Fruit fly (Drosophila melanogaster): ENCODE data around the gene CG7194.

CG7194 gene

dm6 chr3L:8338921-8339320 is 35.1 kb upstream of the CG7194 start, which contains the start of gene Pex2:
TSS of gene Pex2 (plus strand) at chr3L:8339051.
- TF ChIP-seq tj (GFP tag; optimal IDR thresholded peaks at IDR 0.05) (no peak), cnc (optimal IDR thresholded peaks at IDR 0.05) (no peak), toe (GFP tag; optimal IDR thresholded peaks at IDR 0.05) (peak; percentile 43), kay (GFP tag; ENCODE audit: borderline replicate concordance) (peak; percentile 76), ovo (GFP tag; optimal IDR thresholded peaks at IDR 0.05) (no peak), CG12768 (GFP tag; optimal IDR thresholded peaks at IDR 0.05) (peak; percentile 82), bab1 (GFP tag; optimal IDR thresholded peaks at IDR 0.05) (peak; percentile 53), cic (GFP tag; optimal IDR thresholded peaks at IDR 0.05) (peak; percentile 99), Crg-1 (GFP tag; optimal IDR thresholded peaks at IDR 0.05) (peak; percentile 34), Mnt (GFP tag; optimal IDR thresholded peaks at IDR 0.05) (peak; percentile 64), CG14711 (tag; optimal IDR thresholded peaks at IDR 0.05) (peak; percentile 31), Hr96 (GFP tag; optimal IDR thresholded peaks at IDR 0.05) (no peak), CG1620 (GFP tag; optimal IDR thresholded peaks at IDR 0.05) (peak; percentile 57), CG7101 (tag; optimal IDR thresholded peaks at IDR 0.05) (peak; percentile 48), CG5204 (GFP tag; optimal IDR thresholded peaks at IDR 0.05) (peak; percentile 3), CG7045 (GFP tag; optimal IDR thresholded peaks at IDR 0.05) (no peak), pad (GFP tag; optimal IDR thresholded peaks at IDR 0.05) (peak; percentile 15), CG33017 (tag; optimal IDR thresholded peaks at IDR 0.05) (peak; percentile 51), CG11617 (GFP tag; optimal IDR thresholded peaks at IDR 0.05) (peak; percentile 18), Clk (GFP tag; optimal IDR thresholded peaks at IDR 0.05) (no peak)

DNA sequence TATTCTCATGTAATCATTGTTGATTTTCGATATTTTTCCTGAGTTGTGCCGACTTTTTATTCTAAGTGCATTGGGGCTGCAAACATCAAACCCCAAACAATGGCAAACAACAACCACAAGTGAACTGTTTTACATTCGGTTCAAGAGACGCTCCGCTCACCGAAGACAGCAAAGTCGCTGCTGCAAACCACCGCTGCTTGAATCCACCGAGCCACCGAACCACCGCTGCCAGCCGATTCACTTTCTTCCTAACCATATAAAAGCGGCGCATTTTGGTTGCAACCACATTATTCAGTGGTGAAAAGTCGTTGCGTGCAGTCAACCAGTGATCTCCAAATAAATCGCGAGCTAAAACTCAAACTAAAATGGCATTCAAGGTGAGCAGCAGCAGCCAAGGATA is 32.5 kb upstream of the CG7194 start, which contains the start of gene Cpr66Cb:
Cpr66Cb (plus strand) TSS at position 301 of the 400 bp plus-strand sequence.
- TF ChIP-seq toe (GFP tag; optimal IDR thresholded peaks at IDR 0.05) (no peak), CG14711 (tag; optimal IDR thresholded peaks at IDR 0.05) (no peak), cic (GFP tag; optimal IDR thresholded peaks at IDR 0.05) (no peak), ovo (GFP tag; optimal IDR thresholded peaks at IDR 0.05) (no peak), Hr96 (GFP tag; optimal IDR thresholded peaks at IDR 0.05) (no peak), CG5204 (GFP tag; optimal IDR thresholded peaks at IDR 0.05) (no peak), Clk (GFP tag; optimal IDR thresholded peaks at IDR 0.05) (no peak)

dm6 chr3L:8334338-8334737 is 30.5 kb upstream of the CG7194 start:
- no peak for TF ChIP-seq kay (GFP tag; ENCODE audit: borderline replicate concordance)
- TF ChIP-seq CG14711 (tag; optimal IDR thresholded peaks at IDR 0.05), result no peak
- TF ChIP-seq CG1620 (GFP tag; optimal IDR thresholded peaks at IDR 0.05), result no peak
- TF ChIP-seq Hr96 (GFP tag; optimal IDR thresholded peaks at IDR 0.05), result no peak
- no peak for TF ChIP-seq Clk (GFP tag; optimal IDR thresholded peaks at IDR 0.05)
- TF ChIP-seq CG5204 (GFP tag; optimal IDR thresholded peaks at IDR 0.05), result no peak
- no peak for TF ChIP-seq cnc (optimal IDR thresholded peaks at IDR 0.05)
- TF ChIP-seq CG7045 (GFP tag; optimal IDR thresholded peaks at IDR 0.05), result no peak
- TF ChIP-seq Mnt (GFP tag; optimal IDR thresholded peaks at IDR 0.05), result no peak
- no peak for TF ChIP-seq CG11617 (GFP tag; optimal IDR thresholded peaks at IDR 0.05)

DNA sequence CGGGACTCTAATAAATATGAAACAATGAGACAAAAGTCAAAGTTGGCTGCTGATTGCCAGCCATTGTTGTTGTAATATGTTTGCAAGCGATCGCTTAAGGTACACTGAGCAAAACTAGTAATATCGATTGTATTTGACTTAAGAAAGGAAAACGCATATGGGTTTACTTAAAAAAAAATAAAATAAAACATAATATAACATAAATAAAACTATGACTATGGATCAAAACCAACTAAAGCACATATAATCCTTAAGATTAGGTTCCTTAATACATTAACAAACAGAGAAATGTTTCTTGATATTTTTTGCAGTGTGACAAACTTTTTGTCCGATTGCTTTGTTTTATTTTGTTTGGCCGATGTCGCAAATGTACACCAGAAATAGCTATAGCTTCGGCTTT is 29.7 kb upstream of the CG7194 start:
- no peak for TF ChIP-seq Crg-1 (GFP tag; optimal IDR thresholded peaks at IDR 0.05)
- TF ChIP-seq kay (GFP tag; ENCODE audit: borderline replicate concordance), result no peak
- TF ChIP-seq Clk (GFP tag; optimal IDR thresholded peaks at IDR 0.05), result no peak
- TF ChIP-seq CG14711 (tag; optimal IDR thresholded peaks at IDR 0.05), result no peak
- no peak for TF ChIP-seq CG7101 (tag; optimal IDR thresholded peaks at IDR 0.05)
- TF ChIP-seq tj (GFP tag; optimal IDR thresholded peaks at IDR 0.05), result no peak
- TF ChIP-seq pad (GFP tag; optimal IDR thresholded peaks at IDR 0.05), result no peak
- no peak for TF ChIP-seq Mnt (GFP tag; optimal IDR thresholded peaks at IDR 0.05)
- TF ChIP-seq toe (GFP tag; optimal IDR thresholded peaks at IDR 0.05), result no peak
- no peak for TF ChIP-seq ovo (GFP tag; optimal IDR thresholded peaks at IDR 0.05)
- no peak for TF ChIP-seq Hr96 (GFP tag; optimal IDR thresholded peaks at IDR 0.05)
- no peak for TF ChIP-seq cic (GFP tag; optimal IDR thresholded peaks at IDR 0.05)
- no peak for TF ChIP-seq cnc (optimal IDR thresholded peaks at IDR 0.05)
- TF ChIP-seq CG7045 (GFP tag; optimal IDR thresholded peaks at IDR 0.05), result no peak

dm6 chr3L:8331414-8331813 is 27.6 kb upstream of the CG7194 start:
- TF ChIP-seq ovo (GFP tag; optimal IDR thresholded peaks at IDR 0.05), result no peak
- TF ChIP-seq CG7101 (tag; optimal IDR thresholded peaks at IDR 0.05), result no peak
- TF ChIP-seq CG11617 (GFP tag; optimal IDR thresholded peaks at IDR 0.05), result no peak
- no peak for TF ChIP-seq cnc (optimal IDR thresholded peaks at IDR 0.05)
- TF ChIP-seq toe (GFP tag; optimal IDR thresholded peaks at IDR 0.05), result no peak
- no peak for TF ChIP-seq CG12768 (GFP tag; optimal IDR thresholded peaks at IDR 0.05)
- TF ChIP-seq pad (GFP tag; optimal IDR thresholded peaks at IDR 0.05), result no peak
- no peak for TF ChIP-seq tj (GFP tag; optimal IDR thresholded peaks at IDR 0.05)
- TF ChIP-seq CG33017 (tag; optimal IDR thresholded peaks at IDR 0.05), result no peak
- no peak for TF ChIP-seq CG14711 (tag; optimal IDR thresholded peaks at IDR 0.05)

DNA sequence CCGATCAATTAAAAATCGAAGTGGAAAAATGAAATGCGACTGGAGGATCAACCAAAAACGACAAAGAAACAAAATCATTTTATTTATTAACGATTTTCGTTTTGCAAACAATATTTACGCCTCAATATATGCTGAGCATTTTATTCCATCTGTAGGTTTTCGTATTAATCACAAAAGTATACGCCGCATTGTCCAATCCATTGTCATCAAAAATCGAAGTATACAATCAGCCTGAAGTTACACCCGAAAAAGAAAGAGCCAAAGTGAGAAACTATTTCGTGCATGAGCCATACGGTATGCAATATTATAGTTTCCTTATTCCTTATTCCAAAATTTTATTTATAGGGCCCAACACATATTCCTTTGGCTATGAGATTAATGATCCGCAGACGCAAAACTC is 25.1 kb upstream of the CG7194 start:
- no peak for TF ChIP-seq CG1620 (GFP tag; optimal IDR thresholded peaks at IDR 0.05)
- TF ChIP-seq CG7101 (tag; optimal IDR thresholded peaks at IDR 0.05), result no peak
- no peak for TF ChIP-seq CG12768 (GFP tag; optimal IDR thresholded peaks at IDR 0.05)
- TF ChIP-seq Mnt (GFP tag; optimal IDR thresholded peaks at IDR 0.05), result no peak
- TF ChIP-seq Hr96 (GFP tag; optimal IDR thresholded peaks at IDR 0.05), result no peak
- TF ChIP-seq cnc (optimal IDR thresholded peaks at IDR 0.05), result no peak
- TF ChIP-seq pad (GFP tag; optimal IDR thresholded peaks at IDR 0.05), result no peak
- TF ChIP-seq kay (GFP tag; ENCODE audit: borderline replicate concordance), result no peak
- no peak for TF ChIP-seq Crg-1 (GFP tag; optimal IDR thresholded peaks at IDR 0.05)
- TF ChIP-seq CG5204 (GFP tag; optimal IDR thresholded peaks at IDR 0.05), result no peak
- TF ChIP-seq bab1 (GFP tag; optimal IDR thresholded peaks at IDR 0.05), result no peak
- TF ChIP-seq CG14711 (tag; optimal IDR thresholded peaks at IDR 0.05), result no peak
- TF ChIP-seq ovo (GFP tag; optimal IDR thresholded peaks at IDR 0.05), result no peak
- TF ChIP-seq CG33017 (tag; optimal IDR thresholded peaks at IDR 0.05), result no peak
- TF ChIP-seq CG11617 (GFP tag; optimal IDR thresholded peaks at IDR 0.05), result no peak
- no peak for TF ChIP-seq toe (GFP tag; optimal IDR thresholded peaks at IDR 0.05)
- no peak for TF ChIP-seq tj (GFP tag; optimal IDR thresholded peaks at IDR 0.05)
- no peak for TF ChIP-seq Clk (GFP tag; optimal IDR thresholded peaks at IDR 0.05)
